ENCODE assay signal across 5 worm cellular contexts in the genomic region with DNA sequence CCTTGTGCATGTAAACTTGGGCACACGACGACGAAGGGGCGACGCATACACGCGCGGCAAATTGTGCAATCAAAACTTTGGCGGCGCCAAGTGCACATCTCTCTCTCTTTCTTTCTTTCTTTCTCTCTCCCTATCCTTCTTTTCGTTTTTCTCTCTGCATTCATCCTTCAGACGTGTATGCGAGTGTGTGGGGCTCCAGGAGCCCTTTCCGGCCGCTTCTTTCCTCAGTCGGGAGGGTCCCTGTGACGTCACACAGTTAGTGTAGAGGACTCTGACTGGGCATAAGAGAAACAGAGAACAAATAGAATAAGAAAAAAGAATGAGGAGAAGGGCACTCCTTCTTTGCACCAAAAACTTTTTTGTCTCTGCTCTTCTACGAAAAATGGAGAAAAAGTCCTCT.
TF ChIP-seq lines count a peak whose summit lies in the region.

No protein-coding gene starts in this region.

TF ChIP-seq in whole organism, L1 larva, 84 proteins besides CTCF, POLR2A, EP300 and RAD21 (continues in another document):
- TF ChIP-seq unc-86 (tag; optimal IDR thresholded peaks at IDR 0.05; lab: Kevin White, UChicago) (peak; percentile 87), mef-2 (tag; optimal IDR thresholded peaks at IDR 0.05; lab: Kevin White, UChicago) (no peak), nhr-28 (tag; optimal IDR thresholded peaks at IDR 0.05; lab: Kevin White, UChicago) (no peak), efl-1 (optimal IDR thresholded peaks at IDR 0.05; lab: Kevin White, UChicago) (peak; percentile 47 to 55), efl-1 (GFP tag; optimal IDR thresholded peaks at IDR 0.05 in 1 of 2; lab: Kevin White, UChicago) (peak in 1 of 2 experiments; percentile 35), C04F5.9 (tag; optimal IDR thresholded peaks at IDR 0.05; lab: Kevin White, UChicago) (no peak), grh-1 (GFP tag; IDR thresholded peaks at IDR 0.05; lab: Robert Waterston, UW) (no peak), swsn-7 (tag; optimal IDR thresholded peaks at IDR 0.05; lab: Kevin White, UChicago) (peak; percentile 77), lin-13 (GFP tag; optimal IDR thresholded peaks at IDR 0.05; lab: Kevin White, UChicago) (peak; percentile 65), nhr-90 (tag; optimal IDR thresholded peaks at IDR 0.05; lab: Kevin White, UChicago; ENCODE audit: poor library complexity) (no peak), ztf-4 (tag; optimal IDR thresholded peaks at IDR 0.05; lab: Kevin White, UChicago) (peak; percentile 65), efl-3 (GFP tag; optimal IDR thresholded peaks at IDR 0.05; lab: Kevin White, UChicago) (no peak), lin-14 (GFP tag; optimal IDR thresholded peaks at IDR 0.05; lab: Kevin White, UChicago) (peak; percentile 98), unc-30 (tag; optimal IDR thresholded peaks at IDR 0.05; lab: Kevin White, UChicago) (no peak), ceh-88 (GFP tag; IDR thresholded peaks at IDR 0.05; lab: Robert Waterston, UW) (no peak), xbp-1 (tag; optimal IDR thresholded peaks at IDR 0.05; lab: Kevin White, UChicago) (peak; percentile 63), dsc-1 (tag; optimal IDR thresholded peaks at IDR 0.05; lab: Kevin White, UChicago) (peak; percentile 55)

TF ChIP-seq in whole organism, L3 larva, 47 proteins besides CTCF, POLR2A, EP300 and RAD21 (continues in another document):
- TF ChIP-seq tbx-2 (tag; optimal IDR thresholded peaks at IDR 0.05; lab: Kevin White, UChicago) (peak; percentile 50), zag-1 (tag; optimal IDR thresholded peaks at IDR 0.05; lab: Kevin White, UChicago) (no peak), nhr-67 (tag; optimal IDR thresholded peaks at IDR 0.05; lab: Kevin White, UChicago) (no peak), nfya-1 (tag; optimal IDR thresholded peaks at IDR 0.05; lab: Kevin White, UChicago; ENCODE audit: insufficient read depth) (peak; percentile 89), elt-1 (tag; optimal IDR thresholded peaks at IDR 0.05; lab: Kevin White, UChicago) (no peak), nhr-43 (tag; optimal IDR thresholded peaks at IDR 0.05; lab: Kevin White, UChicago; ENCODE audit: poor library complexity, severe bottlenecking) (no peak), nhr-28 (tag; optimal IDR thresholded peaks at IDR 0.05; lab: Kevin White, UChicago) (no peak), fkh-10 (GFP tag; optimal IDR thresholded peaks at IDR 0.05; lab: Kevin White, UChicago) (peak; percentile 92), snpc-4 (tag; optimal IDR thresholded peaks at IDR 0.05; lab: Kevin White, UChicago) (peak; percentile 12), nhr-25 (tag; optimal IDR thresholded peaks at IDR 0.05; lab: Kevin White, UChicago) (no peak), fos-1 (tag; optimal IDR thresholded peaks at IDR 0.05; lab: Kevin White, UChicago) (no peak), fkh-2 (tag; optimal IDR thresholded peaks at IDR 0.05; lab: Kevin White, UChicago) (no peak), egl-27 (tag; optimal IDR thresholded peaks at IDR 0.05; lab: Kevin White, UChicago) (no peak), ceh-82 (tag; optimal IDR thresholded peaks at IDR 0.05; lab: Kevin White, UChicago) (peak; percentile 58), R02D3.7 (tag; optimal IDR thresholded peaks at IDR 0.05; lab: Kevin White, UChicago) (peak; percentile 28), aly-2 (tag; optimal IDR thresholded peaks at IDR 0.05; lab: Kevin White, UChicago) (no peak), nhr-23 (tag; optimal IDR thresholded peaks at IDR 0.05; lab: Kevin White, UChicago) (no peak), eor-1 (tag; optimal IDR thresholded peaks at IDR 0.05; lab: Kevin White, UChicago) (no peak)

TF ChIP-seq in whole organism, early embryonic, 17 proteins besides CTCF, POLR2A, EP300 and RAD21:
- TF ChIP-seq ets-7 (tag; optimal IDR thresholded peaks at IDR 0.05; lab: Kevin White, UChicago), result no peak
- TF ChIP-seq aly-1 (tag; optimal IDR thresholded peaks at IDR 0.05; lab: Kevin White, UChicago), result no peak
- no peak for TF ChIP-seq tra-4 (tag; optimal IDR thresholded peaks at IDR 0.05; lab: Kevin White, UChicago)
- 0 out of 2 replicates have a peak, but pooled peaks have one; percentile 45 for TF ChIP-seq pes-1 (GFP tag; IDR thresholded peaks at IDR 0.05; lab: Robert Waterston, UW)
- TF ChIP-seq flt-1 (GFP tag; IDR thresholded peaks at IDR 0.05; lab: Robert Waterston, UW), result no peak

TF ChIP-seq in whole organism, midembryonic, 9 proteins besides CTCF, POLR2A, EP300 and RAD21:
- TF ChIP-seq klf-2 (GFP tag; conservative IDR thresholded peaks at IDR 0.05; lab: Robert Waterston, UW) (no peak), flt-1 (GFP tag; IDR thresholded peaks at IDR 0.05; lab: Robert Waterston, UW) (peak; percentile 41; the same call in 1 of the 2 replicates)

TF ChIP-seq in whole organism, young adult, 124 proteins besides CTCF, POLR2A, EP300 and RAD21 (continues in another document):
- TF ChIP-seq nfyb-1 (GFP tag; IDR thresholded peaks at IDR 0.05; lab: Robert Waterston, UW) (peak; percentile 61; the same call in 1 of the 2 replicates), attf-5 (GFP tag; optimal IDR thresholded peaks at IDR 0.05; lab: Kevin White, UChicago) (no peak), tlf-1 (GFP tag; optimal IDR thresholded peaks at IDR 0.05; lab: Kevin White, UChicago) (no peak), madf-3 (GFP tag; IDR thresholded peaks at IDR 0.05; lab: Robert Waterston, UW) (no peak), lag-1 (GFP tag; IDR thresholded peaks at IDR 0.05; lab: Robert Waterston, UW) (no peak), ceh-58 (GFP tag; IDR thresholded peaks at IDR 0.05; lab: Robert Waterston, UW) (no peak), K11D2.4 (GFP tag; IDR thresholded peaks at IDR 0.05; lab: Robert Waterston, UW) (no peak), ztf-3 (GFP tag; optimal IDR thresholded peaks at IDR 0.05; lab: Kevin White, UChicago) (no peak), Y53F4B.3 (GFP tag; IDR thresholded peaks at IDR 0.05; lab: Robert Waterston, UW) (no peak), akir-1 (GFP tag; optimal IDR thresholded peaks at IDR 0.05; lab: Kevin White, UChicago) (no peak), F57C9.4 (tag; optimal IDR thresholded peaks at IDR 0.05; lab: Kevin White, UChicago) (no peak), atf-7 (tag; optimal IDR thresholded peaks at IDR 0.05; lab: Kevin White, UChicago) (peak; percentile 36), ama-1 (optimal IDR thresholded peaks at IDR 0.05; lab: Kevin White, UChicago) (no peak), ama-1 (GFP tag; optimal IDR thresholded peaks at IDR 0.05; lab: Kevin White, UChicago) (no peak), egrh-3 (GFP tag; IDR thresholded peaks at IDR 0.05; lab: Robert Waterston, UW) (no peak), ekl-4 (GFP tag; IDR thresholded peaks at IDR 0.05; lab: Robert Waterston, UW) (no peak), F55B11.4 (tag; optimal IDR thresholded peaks at IDR 0.05; lab: Kevin White, UChicago; ENCODE audit: borderline replicate concordance, insufficient read depth) (no peak), Y95B8A.8 (GFP tag; IDR thresholded peaks at IDR 0.05; lab: Robert Waterston, UW) (no peak), F49E8.2 (tag; optimal IDR thresholded peaks at IDR 0.05; lab: Kevin White, UChicago; ENCODE audit: insufficient read depth) (no peak), ceh-27 (GFP tag; optimal IDR thresholded peaks at IDR 0.05; lab: Kevin White, UChicago) (peak; percentile 52), fkh-3 (tag; optimal IDR thresholded peaks at IDR 0.05; lab: Kevin White, UChicago) (no peak), egl-18 (GFP tag; IDR thresholded peaks at IDR 0.05; lab: Robert Waterston, UW) (no peak), pha-4 (tag; optimal IDR thresholded peaks at IDR 0.05; lab: Kevin White, UChicago) (no peak), lin-26 (GFP tag; IDR thresholded peaks at IDR 0.05; lab: Robert Waterston, UW) (no peak), madf-10 (tag; optimal IDR thresholded peaks at IDR 0.05; lab: Kevin White, UChicago) (peak; percentile 43), dox-1 (GFP tag; IDR thresholded peaks at IDR 0.05; lab: Robert Waterston, UW) (no peak), repo-1 (tag; optimal IDR thresholded peaks at IDR 0.05; lab: Kevin White, UChicago) (no peak), ztf-6 (GFP tag; IDR thresholded peaks at IDR 0.05; lab: Robert Waterston, UW) (no peak), efl-1 (GFP tag; optimal IDR thresholded peaks at IDR 0.05; lab: Kevin White, UChicago) (no peak), ceh-100 (GFP tag; IDR thresholded peaks at IDR 0.05; lab: Robert Waterston, UW) (no peak), unc-62 (GFP tag; optimal IDR thresholded peaks at IDR 0.05; lab: Kevin White, UChicago) (no peak), aptf-3 (GFP tag; IDR thresholded peaks at IDR 0.05; lab: Robert Waterston, UW) (no peak), madf-8 (GFP tag; conservative IDR thresholded peaks at IDR 0.05; lab: Robert Waterston, UW) (no peak), dpff-1 (tag; optimal IDR thresholded peaks at IDR 0.05; lab: Kevin White, UChicago) (no peak), let-607 (tag; optimal IDR thresholded peaks at IDR 0.05; lab: Kevin White, UChicago) (no peak), Y67H2A.10 (GFP tag; conservative IDR thresholded peaks at IDR 0.05; lab: Robert Waterston, UW) (no peak), Y79H2A.3 (GFP tag; conservative IDR thresholded peaks at IDR 0.05; lab: Robert Waterston, UW) (no peak), ztf-25 (GFP tag; IDR thresholded peaks at IDR 0.05; lab: Robert Waterston, UW) (no peak), aptf-2 (GFP tag; conservative IDR thresholded peaks at IDR 0.05; lab: Robert Waterston, UW) (no peak), lsy-27 (tag; optimal IDR thresholded peaks at IDR 0.05; lab: Kevin White, UChicago; ENCODE audit: borderline replicate concordance, insufficient read depth) (no peak), ztf-22 (GFP tag; optimal IDR thresholded peaks at IDR 0.05; lab: Kevin White, UChicago) (no peak), nhr-80 (tag; optimal IDR thresholded peaks at IDR 0.05; lab: Kevin White, UChicago) (no peak), hlh-12 (tag; optimal IDR thresholded peaks at IDR 0.05; lab: Kevin White, UChicago) (no peak), tbx-9 (tag; optimal IDR thresholded peaks at IDR 0.05; lab: Kevin White, UChicago; ENCODE audit: borderline replicate concordance) (no peak), tbp1 (GFP tag; optimal IDR thresholded peaks at IDR 0.05; lab: Kevin White, UChicago) (no peak), ztf-28 (GFP tag; IDR thresholded peaks at IDR 0.05; lab: Robert Waterston, UW) (no peak), F10E7.11 (tag; optimal IDR thresholded peaks at IDR 0.05; lab: Kevin White, UChicago) (no peak), mxl-1 (tag; optimal IDR thresholded peaks at IDR 0.05; lab: Kevin White, UChicago) (no peak), athp-1 (tag; optimal IDR thresholded peaks at IDR 0.05; lab: Kevin White, UChicago) (no peak), attf-3 (GFP tag; conservative IDR thresholded peaks at IDR 0.05; lab: Robert Waterston, UW) (no peak), nfya-1 (tag; optimal IDR thresholded peaks at IDR 0.05; lab: Kevin White, UChicago; ENCODE audit: borderline replicate concordance, insufficient read depth) (no peak)
